Fruit fly (Drosophila melanogaster) whole organism, adult: ENCODE data around the gene Top2.

Source experiments
- CG12768 ChIP-seq: fragments of 200-800 bp; sonication (Bioruptor generic); optimal IDR thresholded peaks from 2 replicates; lab custom pipeline; 2017; ENCODE audit warnings: missing biosample characterization, missing genetic modification characterization, mild to moderate bottlenecking, moderate library complexity, missing genetic modification reagents
- CG7045 ChIP-seq: fragments of 200-800 bp; sonication (Bioruptor generic); optimal IDR thresholded peaks from 2 replicates; lab custom pipeline; 2017; ENCODE audit warnings: missing biosample characterization, mild to moderate bottlenecking, missing genetic modification characterization
- pad ChIP-seq: fragments of 200-800 bp; sonication (Bioruptor generic); optimal IDR thresholded peaks from 3 replicates; lab custom pipeline; 2017; ENCODE audit warnings: missing biosample characterization, missing genetic modification characterization, mild to moderate bottlenecking, moderate library complexity, missing genetic modification reagents

DNA sequence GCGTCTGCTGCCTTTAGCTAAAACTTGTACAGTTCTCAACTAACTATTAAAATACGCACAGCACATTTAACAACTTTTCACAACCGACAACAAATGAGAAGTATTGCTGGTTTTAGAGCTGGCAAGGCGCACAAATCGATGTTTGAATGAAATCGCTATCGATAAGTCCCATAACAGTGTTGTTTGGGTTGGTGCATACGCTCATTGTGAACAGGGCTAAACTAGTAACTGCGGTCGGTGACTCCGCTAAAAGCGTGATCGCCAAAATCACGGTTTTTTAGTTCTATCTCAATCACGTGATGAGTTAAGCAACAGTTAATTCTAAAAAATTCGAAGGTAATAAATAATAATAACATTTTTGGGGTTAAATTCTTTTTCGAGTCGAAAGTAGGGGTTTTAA lies at the start of gene Top2:
- TF ChIP-seq CG7045 (no peak), CG12768 (GFP tag; lab: Kevin White, UChicago) (no peak), pad (GFP tag; lab: Kevin White, UChicago) (peak; percentile 21)
